Worm (Caenorhabditis elegans): Measurements from ENCODE around the gene tag-325.

- TF ChIP-seq ama-1 (optimal IDR thresholded peaks at IDR 0.05) (no peak), hmg-4 (GFP tag; optimal IDR thresholded peaks at IDR 0.05) (no peak), tbx-11 (GFP tag; IDR thresholded peaks at IDR 0.05) (no peak), ceh-36 (tag; optimal IDR thresholded peaks at IDR 0.05) (no peak), B0310.2 (tag; optimal IDR thresholded peaks at IDR 0.05) (no peak), ceh-13 (GFP tag; optimal IDR thresholded peaks at IDR 0.05) (no peak), hmbx-1 (tag; optimal IDR thresholded peaks at IDR 0.05) (no peak), F13C5.2 (tag; optimal IDR thresholded peaks at IDR 0.05) (no peak), tbx-37 (GFP tag; conservative IDR thresholded peaks at IDR 0.05) (no peak), tra-4 (tag; optimal IDR thresholded peaks at IDR 0.05) (no peak), ets-7 (tag; optimal IDR thresholded peaks at IDR 0.05) (no peak), hnd-1 (tag; optimal IDR thresholded peaks at IDR 0.05) (no peak)
These were observed 16.8 kb upstream of the tag-325 start, which contains the start of gene B0393.9 for ce11 chrIII:4779855-4780254.

Data from whole organism, early embryonic.